Worm (Caenorhabditis elegans): Measurements from ENCODE around the gene srxa-8.

- TF ChIP-seq W03F9.2 (tag; optimal IDR thresholded peaks at IDR 0.05) (no peak), him-1 (tag; optimal IDR thresholded peaks at IDR 0.05) (no peak), dao-5 (tag; optimal IDR thresholded peaks at IDR 0.05) (no peak)
Observed at ce11 chrX:13300503-13300902, 8.1 kb downstream of the srxa-8 start, which contains the start of gene srd-39.

All from whole organism, L4/young adult.